Fruit fly (Drosophila melanogaster) whole organism, embryonic: ENCODE measurements around the gene CG5863.

Source experiments
- Asciz ChIP-seq: fragments of 200-800 bp; sonication (Bioruptor generic); optimal IDR thresholded peaks from 2 replicates; lab custom pipeline; 2017; ENCODE audit warnings: missing biosample characterization, mild to moderate bottlenecking, missing genetic modification characterization, missing genetic modification reagents
- B-H1 ChIP-seq: fragments of 200-800 bp; sonication (Bioruptor generic); IDR thresholded peaks from 3 replicates; pipeline ENCODE4 v1.3.6; 2022; ENCODE audit warnings: missing biosample characterization, missing genetic modification characterization
- CG11695 ChIP-seq: fragments of 200-800 bp; sonication (Bioruptor generic); IDR thresholded peaks from 3 replicates; pipeline ENCODE4 v1.3.6; 2022; ENCODE audit warnings: missing biosample characterization, missing genetic modification characterization
- CG14441 ChIP-seq: fragments of 200-800 bp; sonication (Bioruptor generic); IDR thresholded peaks from 2 replicates; pipeline ENCODE4 v1.3.6; 2022; ENCODE audit warnings: missing biosample characterization, missing genetic modification characterization
- CG14965 ChIP-seq: fragments of 200-800 bp; sonication (Bioruptor generic); optimal IDR thresholded peaks from 2 replicates; lab custom pipeline; 2016; ENCODE audit warnings: missing biosample characterization, missing genetic modification characterization, borderline replicate concordance
- CG15479 ChIP-seq: fragments of 200-800 bp; sonication (Bioruptor generic); optimal IDR thresholded peaks from 3 replicates; lab custom pipeline; 2019; ENCODE audit warnings: missing biosample characterization, mild to moderate bottlenecking, missing genetic modification characterization, moderate library complexity
- CG15514 ChIP-seq: fragments of 200-800 bp; sonication (Bioruptor generic); optimal IDR thresholded peaks from 3 replicates; lab custom pipeline; 2017; ENCODE audit warnings: missing biosample characterization, missing genetic modification characterization, mild to moderate bottlenecking, moderate library complexity, missing genetic modification reagents
- CG15601 ChIP-seq: fragments of 200-800 bp; sonication (Bioruptor generic); optimal IDR thresholded peaks from 3 replicates; lab custom pipeline; 2019; ENCODE audit warnings: missing biosample characterization, mild to moderate bottlenecking, missing genetic modification characterization, moderate library complexity
- CG1647 ChIP-seq: fragments of 200-800 bp; sonication (Bioruptor generic); optimal IDR thresholded peaks from 3 replicates; lab custom pipeline; 2016; ENCODE audit warnings: missing biosample characterization, missing genetic modification characterization
- CG17829 ChIP-seq: fragments of 200-800 bp; optimal IDR thresholded peaks from 2 replicates; lab custom pipeline; 2019; ENCODE audit warnings: missing biosample characterization, mild to moderate bottlenecking, missing genetic modification characterization, moderate library complexity
- CG18011 ChIP-seq: fragments of 200-800 bp; sonication (Bioruptor generic); optimal IDR thresholded peaks from 2 replicates; lab custom pipeline; 2017; ENCODE audit warnings: missing biosample characterization, missing genetic modification characterization, mild to moderate bottlenecking, moderate library complexity, missing genotype
- CG2712 ChIP-seq: fragments of 200-800 bp; optimal IDR thresholded peaks from 3 replicates; lab custom pipeline; 2019; ENCODE audit warnings: missing biosample characterization, mild to moderate bottlenecking, missing genetic modification characterization, moderate library complexity
- CG3065 ChIP-seq: fragments of 200-800 bp; sonication (Bioruptor generic); optimal IDR thresholded peaks from 2 replicates; lab custom pipeline; 2016; ENCODE audit warnings: missing biosample characterization, missing genetic modification characterization
- CG34224 ChIP-seq: fragments of 200-800 bp; sonication (Bioruptor generic); IDR thresholded peaks from 3 replicates; pipeline ENCODE4 v1.3.6; 2022; ENCODE audit warnings: missing biosample characterization, missing genetic modification characterization; ENCODE audit not compliant: partially characterized antibody
- CG42726 ChIP-seq: fragments of 200-800 bp; sonication (Bioruptor generic); IDR thresholded peaks from 2 replicates; pipeline ENCODE4 v1.3.6; 2022; ENCODE audit warnings: missing biosample characterization, missing genetic modification characterization; ENCODE audit not compliant: partially characterized antibody
- CG7786 ChIP-seq: fragments of 200-800 bp; sonication (Bioruptor generic); optimal IDR thresholded peaks from 2 replicates; lab custom pipeline; 2016; ENCODE audit warnings: missing biosample characterization, missing genetic modification characterization
- CG7839 ChIP-seq: fragments of 200-800 bp; sonication (Bioruptor generic); optimal IDR thresholded peaks from 3 replicates; lab custom pipeline; 2018; ENCODE audit warnings: missing biosample characterization, mild to moderate bottlenecking, missing genetic modification characterization, moderate library complexity
- CG8388 ChIP-seq: fragments of 200-800 bp; sonication (Bioruptor generic); optimal IDR thresholded peaks from 2 replicates; lab custom pipeline; 2019; ENCODE audit warnings: missing biosample characterization, mild to moderate bottlenecking, missing genetic modification characterization, moderate library complexity
- CG8944 ChIP-seq: fragments of 200-800 bp; sonication (Bioruptor generic); optimal IDR thresholded peaks from 3 replicates; lab custom pipeline; 2016; ENCODE audit warnings: missing biosample characterization, missing genetic modification characterization
- CG9215 ChIP-seq: fragments of 200-800 bp; sonication (Bioruptor generic); IDR thresholded peaks from 2 replicates; pipeline ENCODE4 v1.3.6; 2022; ENCODE audit warnings: missing biosample characterization, missing genetic modification characterization
- CG9437 ChIP-seq: fragments of 200-800 bp; sonication (Bioruptor generic); optimal IDR thresholded peaks from 2 replicates; lab custom pipeline; 2018; ENCODE audit warnings: missing biosample characterization, mild to moderate bottlenecking, missing genetic modification characterization
- Deaf1 ChIP-seq: fragments of 200-800 bp; optimal IDR thresholded peaks from 3 replicates; lab custom pipeline; 2019; ENCODE audit warnings: missing biosample characterization, mild to moderate bottlenecking, missing genetic modification characterization, moderate library complexity
- Dll ChIP-seq: fragments of 200-800 bp; sonication (Bioruptor generic); IDR thresholded peaks from 4 replicates; pipeline ENCODE4 v1.3.6; 2022; ENCODE audit warnings: missing biosample characterization, missing genetic modification characterization; ENCODE audit not compliant: partially characterized antibody
- Ets97D ChIP-seq: fragments of 200-800 bp; sonication (Bioruptor generic); optimal IDR thresholded peaks from 3 replicates; lab custom pipeline; 2016; ENCODE audit warnings: missing biosample characterization, missing genetic modification characterization
- HLH4C ChIP-seq: fragments of 200-800 bp; sonication (Bioruptor generic); IDR thresholded peaks from 3 replicates; pipeline ENCODE4 v1.3.6; 2022; ENCODE audit warnings: missing biosample characterization, missing genetic modification characterization; ENCODE audit not compliant: partially characterized antibody
- HmgD ChIP-seq: fragments of 200-800 bp; sonication (Bioruptor generic); optimal IDR thresholded peaks from 3 replicates; lab custom pipeline; 2016; ENCODE audit warnings: missing biosample characterization, missing genetic modification characterization
- Hmr ChIP-seq: fragments of 200-800 bp; sonication (Bioruptor generic); optimal IDR thresholded peaks from 3 replicates; lab custom pipeline; 2017; ENCODE audit warnings: mild to moderate bottlenecking, missing biosample characterization, missing genetic modification reagents, missing genetic modification characterization
- Hr78 ChIP-seq, 2 experiments: fragments of 200-800 bp in 1 of 2; fragments of >200 bp in 1 of 2; sonication (Bioruptor generic) in 1 of 2; optimal IDR thresholded peaks; 2 replicates each; lab custom pipeline; 2017 to 2019; ENCODE audit warnings: missing biosample characterization in 2 of 2, missing genetic modification characterization in 2 of 2, mild to moderate bottlenecking in 1 of 2, moderate library complexity in 1 of 2
- Jarid2 ChIP-seq: fragments of 200-800 bp; sonication (Bioruptor generic); optimal IDR thresholded peaks from 3 replicates; lab custom pipeline; 2017; ENCODE audit warnings: mild to moderate bottlenecking, missing biosample characterization, missing genetic modification reagents, missing genetic modification characterization
- Lim3 ChIP-seq: fragments of 200-800 bp; sonication (Bioruptor generic); IDR thresholded peaks from 2 replicates; pipeline ENCODE4 v1.3.6; 2022; ENCODE audit warnings: missing biosample characterization, missing genetic modification characterization
- Mad ChIP-seq: fragments of 200-800 bp; sonication (Bioruptor generic); optimal IDR thresholded peaks from 2 replicates; lab custom pipeline; 2016; ENCODE audit warnings: missing biosample characterization, missing genetic modification characterization
- Med ChIP-seq: fragments of 200-800 bp; sonication (Bioruptor generic); peaks from one replicate; lab custom pipeline; 2016; ENCODE audit warnings: missing biosample characterization, missing genetic modification characterization, mild to moderate bottlenecking, inconsistent platforms, moderate library complexity
- Ptx1 ChIP-seq: fragments of 200-800 bp; sonication (Bioruptor generic); IDR thresholded peaks from 2 replicates; pipeline ENCODE4 v1.3.6; 2022; ENCODE audit warnings: missing biosample characterization, missing genetic modification characterization
- Rx ChIP-seq: fragments of 200-800 bp; sonication (Bioruptor generic); IDR thresholded peaks from 2 replicates; pipeline ENCODE4 v1.3.6; 2022; ENCODE audit warnings: missing biosample characterization, missing genetic modification characterization
- Sin3A ChIP-seq: fragments of >200 bp; optimal IDR thresholded peaks from 2 replicates; lab custom pipeline; 2018
- Spps ChIP-seq: fragments of 200-800 bp; sonication (Bioruptor generic); optimal IDR thresholded peaks from 2 replicates; lab custom pipeline; 2018; ENCODE audit warnings: missing biosample characterization, mild to moderate bottlenecking, missing genetic modification characterization
- ab ChIP-seq: fragments of 200-800 bp; sonication (Bioruptor generic); optimal IDR thresholded peaks from 2 replicates; lab custom pipeline; 2016; ENCODE audit warnings: missing biosample characterization, missing genetic modification characterization
- corto ChIP-seq: fragments of 200-800 bp; sonication (Bioruptor generic); optimal IDR thresholded peaks from 2 replicates; lab custom pipeline; 2016; ENCODE audit warnings: missing biosample characterization, mild to moderate bottlenecking, missing genetic modification characterization, moderate library complexity
- crp ChIP-seq, 2 experiments: fragments of 200-800 bp; sonication (Bioruptor generic); optimal IDR thresholded peaks; 2 replicates in 1 of 2; 3 replicates in 1 of 2; lab custom pipeline; 2017; ENCODE audit warnings: missing biosample characterization in 2 of 2, missing genetic modification characterization in 2 of 2, mild to moderate bottlenecking in 1 of 2, moderate library complexity in 1 of 2
- emc ChIP-seq: fragments of 200-800 bp; sonication (Bioruptor generic); optimal IDR thresholded peaks from 2 replicates; lab custom pipeline; 2016; ENCODE audit warnings: missing biosample characterization, missing genetic modification characterization
- gsb-n ChIP-seq: fragments of 200-800 bp; sonication (Bioruptor generic); optimal IDR thresholded peaks from 3 replicates; lab custom pipeline; 2018; ENCODE audit warnings: missing biosample characterization, mild to moderate bottlenecking, missing genetic modification characterization
- inv ChIP-seq: fragments of 200-800 bp; sonication (Bioruptor generic); IDR thresholded peaks from 2 replicates; pipeline ENCODE4 v1.3.6; 2022; ENCODE audit warnings: missing biosample characterization, missing genetic modification characterization; ENCODE audit not compliant: partially characterized antibody
- jigr1 ChIP-seq: fragments of 200-800 bp; sonication (Bioruptor generic); IDR thresholded peaks from 3 replicates; pipeline ENCODE4 v1.3.6; 2022; ENCODE audit warnings: missing biosample characterization, missing genetic modification characterization
- kni ChIP-seq: fragments of 200-800 bp; sonication (Bioruptor generic); optimal IDR thresholded peaks from 3 replicates; lab custom pipeline; 2017; ENCODE audit warnings: mild to moderate bottlenecking, missing biosample characterization, missing genetic modification reagents, missing genetic modification characterization
- pan ChIP-seq, 4 experiments: fragments of >200 bp in 3 of 4; fragments of 200-800 bp in 1 of 4; sonication (Bioruptor generic) in 1 of 4; optimal IDR thresholded peaks in 3 of 4; IDR thresholded peaks in 1 of 4; 2 replicates each; pipeline versions ENCODE4 v1.3.6 to Lab custom; 2017 to 2022; ENCODE audit warnings: missing biosample characterization in 2 of 4, missing genetic modification characterization in 2 of 4, mixed read lengths in 1 of 4
- slbo ChIP-seq: fragments of 200-800 bp; sonication (Bioruptor generic); IDR thresholded peaks from 2 replicates; pipeline ENCODE4 v1.3.6; 2022; ENCODE audit warnings: missing biosample characterization, missing genetic modification characterization
- ssp ChIP-seq: fragments of 200-800 bp; sonication (Bioruptor generic); IDR thresholded peaks from 2 replicates; pipeline ENCODE4 v1.3.6; 2022; ENCODE audit warnings: missing biosample characterization, missing genetic modification characterization

Gene CG5863

dm6 chr3R:17379742-17380141, 31.2 kb upstream of the CG5863 start, which contains the start of gene lute (continued):
- peak; percentile 41 for TF ChIP-seq Jarid2 (GFP tag; lab: Kevin White, UChicago)
- no peak for TF ChIP-seq CG9215 (GFP tag; lab: Robert Waterston, UW)
- peak; percentile 9 for TF ChIP-seq CG15601 (tag; lab: Kevin White, UChicago)
- no peak for TF ChIP-seq emc
- TF ChIP-seq Lim3 = no peak
- TF ChIP-seq Deaf1 (tag; lab: Kevin White, UChicago) = peak; percentile 91
- no peak for TF ChIP-seq ssp (GFP tag; lab: Robert Waterston, UW)
- no peak for TF ChIP-seq CG15479 (GFP tag; lab: Kevin White, UChicago)
- TF ChIP-seq HmgD = no peak
- no peak for TF ChIP-seq CG9437 (GFP tag; lab: Kevin White, UChicago)
- no peak for TF ChIP-seq jigr1 (GFP tag; lab: Robert Waterston, UW)
- TF ChIP-seq CG14441 (GFP tag; lab: Robert Waterston, UW) = no peak
- no peak for TF ChIP-seq Ets97D
- TF ChIP-seq Ptx1 (GFP tag; lab: Robert Waterston, UW) = no peak
- TF ChIP-seq Asciz = no peak
- TF ChIP-seq inv = no peak
- no peak for TF ChIP-seq CG15514 (GFP tag; lab: Kevin White, UChicago)
- TF ChIP-seq Med (GFP tag; lab: Kevin White, UChicago) = peak; percentile 45
- no peak for TF ChIP-seq CG17829 (tag; lab: Kevin White, UChicago)
- no peak for TF ChIP-seq ab (GFP tag; lab: Kevin White, UChicago)

dm6 chr3R:17381916-17382315, 29.0 kb upstream of the CG5863 start:
- no peak for TF ChIP-seq CG7786 (GFP tag; lab: Kevin White, UChicago)
- TF ChIP-seq CG8388 (GFP tag; lab: Kevin White, UChicago) = no peak
- TF ChIP-seq HLH4C (GFP tag; lab: Robert Waterston, UW) = no peak
- no peak for TF ChIP-seq Sin3A (lab: Kevin White, UChicago)
- TF ChIP-seq CG34224 (GFP tag; lab: Robert Waterston, UW) = no peak
- TF ChIP-seq CG7839 (tag; lab: Kevin White, UChicago) = no peak
- TF ChIP-seq CG14965 = no peak
- TF ChIP-seq CG11695 = no peak
- no peak for TF ChIP-seq CG18011 (GFP tag; lab: Kevin White, UChicago)
- no peak for TF ChIP-seq kni (GFP tag; lab: Kevin White, UChicago)

- TF ChIP-seq Mad (peak; percentile 55), corto (GFP tag; lab: Kevin White, UChicago) (no peak), Jarid2 (GFP tag; lab: Kevin White, UChicago) (peak; percentile 28), CG42726 (no peak), CG3065 (no peak), CG1647 (GFP tag; lab: Kevin White, UChicago) (peak; percentile 64), Dll (GFP tag; lab: Robert Waterston, UW) (0 out of 4 replicates have a peak, but pooled peaks have one; percentile 37), Spps (tag; lab: Kevin White, UChicago) (no peak), pan (optimal IDR thresholded peaks at IDR 0.05; lab: Kevin White, UChicago) (no peak), pan (GFP tag; optimal IDR thresholded peaks at IDR 0.05 in 1 of 2, IDR thresholded peaks at IDR 0.05 in 1 of 2) (peak in 1 of 2 experiments; percentile 44), slbo (GFP tag; lab: Robert Waterston, UW) (peak; percentile 58), B-H1 (no peak; the same call in 2 of the 3 replicates), CG2712 (tag; lab: Kevin White, UChicago) (peak; percentile 67), Rx (GFP tag; lab: Robert Waterston, UW) (no peak), Hr78 (GFP tag; optimal IDR thresholded peaks at IDR 0.05; lab: Kevin White, UChicago) (no peak), crp (GFP tag; optimal IDR thresholded peaks at IDR 0.05; lab: Kevin White, UChicago) (peak; percentile 91 to 99), gsb-n (tag; lab: Kevin White, UChicago) (peak; percentile 95), Hmr (GFP tag; lab: Kevin White, UChicago) (peak; percentile 83), CG8944 (GFP tag; lab: Kevin White, UChicago) (peak; percentile 56), jigr1 (GFP tag; lab: Robert Waterston, UW) (0 out of 3 replicates have a peak, but pooled peaks have one; percentile 11)
Measured at dm6 chr3R:17385329-17386019, 25.4 kb upstream of the CG5863 start.
